Worm (Caenorhabditis elegans) whole organism, mixed stage, embryonic: ENCODE data around the gene M199.9.

Source experiments
- M03D4.4 ChIP-seq: sonication (generic microtip); optimal IDR thresholded peaks from 2 replicates; lab custom pipeline; 2017; ENCODE audit warnings: mild to moderate bottlenecking, missing genetic modification characterization, missing compliant biosample characterization
- bed-3 ChIP-seq: fragments of 200-800 bp; sonication (Bioruptor generic); optimal IDR thresholded peaks from 3 replicates; lab custom pipeline; 2018; ENCODE audit warnings: mild to moderate bottlenecking, missing genetic modification characterization, moderate library complexity, missing compliant biosample characterization
- ceh-83 ChIP-seq: fragments of 200-800 bp; sonication (Bioruptor generic); optimal IDR thresholded peaks from 2 replicates; lab custom pipeline; 2018; ENCODE audit warnings: mild to moderate bottlenecking, missing genetic modification characterization, missing compliant biosample characterization
- ces-1 ChIP-seq: fragments of 150-350 bp; optimal IDR thresholded peaks from 2 replicates; lab custom pipeline; 2014; ENCODE audit warnings: missing biosample characterization, missing genetic modification reagents, missing genetic modification characterization
- drap-1 ChIP-seq: fragments of 200-800 bp; sonication (Bioruptor generic); optimal IDR thresholded peaks from 3 replicates; lab custom pipeline; 2018; ENCODE audit warnings: mild to moderate bottlenecking, missing genetic modification characterization, missing compliant biosample characterization
- elt-1 ChIP-seq: sonication (generic microtip); optimal IDR thresholded peaks from 2 replicates; lab custom pipeline; 2017; ENCODE audit warnings: missing genetic modification characterization, mild to moderate bottlenecking, missing compliant biosample characterization, antibody characterized with exemption, moderate library complexity, borderline replicate concordance; ENCODE audit not compliant: insufficient read depth
- elt-3 ChIP-seq: fragments of 150-350 bp; optimal IDR thresholded peaks from 2 replicates; lab custom pipeline; 2014; ENCODE audit warnings: missing biosample characterization, missing genetic modification characterization
- ham-2 ChIP-seq: fragments of 200-800 bp; sonication (Bioruptor generic); optimal IDR thresholded peaks from 2 replicates; lab custom pipeline; 2018; ENCODE audit warnings: mild to moderate bottlenecking, missing genetic modification characterization, missing compliant biosample characterization
- hlh-1 ChIP-seq: fragments of 150-350 bp; optimal IDR thresholded peaks from 2 replicates; lab custom pipeline; 2014; ENCODE audit warnings: missing biosample characterization, missing genetic modification reagents, missing genetic modification characterization
- lin-13 ChIP-seq: fragments of 150-350 bp; optimal IDR thresholded peaks from 2 replicates; lab custom pipeline; 2014; ENCODE audit warnings: missing biosample characterization, missing genetic modification characterization
- lin-32 ChIP-seq: fragments of 200-800 bp; sonication (Bioruptor generic); optimal IDR thresholded peaks from 2 replicates; lab custom pipeline; 2018; ENCODE audit warnings: mild to moderate bottlenecking, missing genetic modification characterization, missing compliant biosample characterization
- lsy-2 ChIP-seq: fragments of 150-350 bp; optimal IDR thresholded peaks from 2 replicates; lab custom pipeline; 2014; ENCODE audit warnings: missing biosample characterization, missing genetic modification characterization
- mab-5 ChIP-seq: fragments of 150-350 bp; optimal IDR thresholded peaks from 2 replicates; lab custom pipeline; 2014; ENCODE audit warnings: missing biosample characterization, missing genetic modification characterization
- mls-2 ChIP-seq: sonication (generic microtip); optimal IDR thresholded peaks from 2 replicates; lab custom pipeline; 2016; ENCODE audit warnings: mild to moderate bottlenecking, missing genetic modification characterization, moderate library complexity, missing compliant biosample characterization
- nhr-12 ChIP-seq: fragments of 150-350 bp; optimal IDR thresholded peaks from 2 replicates; lab custom pipeline; 2014; ENCODE audit warnings: missing biosample characterization, missing genetic modification characterization
- nhr-2 ChIP-seq: fragments of 150-350 bp; optimal IDR thresholded peaks from 2 replicates; lab custom pipeline; 2014; ENCODE audit warnings: missing biosample characterization, missing genetic modification characterization
- nhr-237 ChIP-seq: fragments of 150-350 bp; optimal IDR thresholded peaks from 2 replicates; lab custom pipeline; 2014; ENCODE audit warnings: missing biosample characterization, missing genetic modification characterization
- nhr-28 ChIP-seq: fragments of 150-350 bp; optimal IDR thresholded peaks from 2 replicates; lab custom pipeline; 2014; ENCODE audit warnings: missing biosample characterization, missing genetic modification characterization
- nhr-76 ChIP-seq: sonication (generic microtip); optimal IDR thresholded peaks from 2 replicates; lab custom pipeline; 2017; ENCODE audit warnings: missing biosample characterization, missing genetic modification characterization
- pha-4 ChIP-seq: fragments of 150-350 bp; optimal IDR thresholded peaks from 2 replicates; lab custom pipeline; 2018; ENCODE audit warnings: missing biosample characterization, missing genetic modification reagents, missing genetic modification characterization
- sem-2 ChIP-seq: fragments of 200-800 bp; sonication (Bioruptor generic); optimal IDR thresholded peaks from 2 replicates; lab custom pipeline; 2018; ENCODE audit warnings: mild to moderate bottlenecking, missing genetic modification characterization, missing compliant biosample characterization
- sptf-1 ChIP-seq: sonication (generic microtip); optimal IDR thresholded peaks from 2 replicates; lab custom pipeline; 2017; ENCODE audit warnings: mild to moderate bottlenecking, missing genetic modification characterization, moderate library complexity, missing compliant biosample characterization
- tbx-8 ChIP-seq: fragments of 200-800 bp; sonication (Bioruptor generic); optimal IDR thresholded peaks from 2 replicates; lab custom pipeline; 2018; ENCODE audit warnings: mild to moderate bottlenecking, missing genetic modification characterization, moderate library complexity, missing compliant biosample characterization
- unc-120 ChIP-seq: sonication (generic microtip); optimal IDR thresholded peaks from 2 replicates; lab custom pipeline; 2017; ENCODE audit warnings: missing genetic modification characterization, missing compliant biosample characterization; ENCODE audit not compliant: poor library complexity, severe bottlenecking
- unc-39 ChIP-seq: fragments of 150-350 bp; optimal IDR thresholded peaks from 2 replicates; lab custom pipeline; 2014; ENCODE audit warnings: missing biosample characterization, missing genetic modification characterization
- unc-62 ChIP-seq: fragments of 150-350 bp; optimal IDR thresholded peaks from 2 replicates; lab custom pipeline; 2014; ENCODE audit warnings: missing biosample characterization, missing genetic modification reagents, missing genetic modification characterization
- ztf-11 ChIP-seq: fragments of 150-350 bp; optimal IDR thresholded peaks from 2 replicates; lab custom pipeline; 2014; ENCODE audit warnings: missing biosample characterization, missing genetic modification characterization

The M199.9 gene

DNA sequence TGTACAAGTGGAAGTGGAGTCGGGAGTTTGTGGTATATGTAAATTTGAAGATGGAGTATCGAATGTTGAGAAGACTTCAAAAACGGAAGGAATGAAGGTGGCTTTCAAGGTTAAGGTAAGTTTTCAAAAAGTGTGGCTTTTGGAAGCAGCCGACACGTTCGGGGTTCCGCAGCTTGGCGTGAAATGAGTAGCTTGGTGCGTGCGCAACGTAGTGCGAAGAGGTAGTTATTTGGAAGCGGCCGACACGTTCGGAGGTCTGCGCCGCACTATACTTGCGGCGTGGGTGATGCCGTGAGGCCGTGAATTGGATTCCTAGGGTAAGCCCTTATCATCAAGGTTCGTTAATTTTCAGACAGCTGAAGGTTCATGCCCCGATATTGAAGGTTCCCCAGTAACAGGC is 6.9 kb downstream of the M199.9 start, which contains the start of gene clec-189:
Gene clec-189, plus strand, starts transcription at position 92 of the 400 bp plus-strand sequence.
- TF ChIP-seq lsy-2 (tag; lab: Kevin White, UChicago) (no peak), unc-62 (GFP tag; lab: Kevin White, UChicago) (no peak), lin-13 (tag; lab: Kevin White, UChicago) (no peak), nhr-2 (tag; lab: Kevin White, UChicago) (no peak), elt-3 (no peak), nhr-12 (tag; lab: Kevin White, UChicago) (no peak), unc-120 (no peak), ces-1 (GFP tag; lab: Kevin White, UChicago) (no peak), M03D4.4 (tag; lab: Kevin White, UChicago) (no peak), sptf-1 (tag; lab: Kevin White, UChicago) (no peak)
- TF ChIP-seq, all 35 proteins: peak for 0

DNA sequence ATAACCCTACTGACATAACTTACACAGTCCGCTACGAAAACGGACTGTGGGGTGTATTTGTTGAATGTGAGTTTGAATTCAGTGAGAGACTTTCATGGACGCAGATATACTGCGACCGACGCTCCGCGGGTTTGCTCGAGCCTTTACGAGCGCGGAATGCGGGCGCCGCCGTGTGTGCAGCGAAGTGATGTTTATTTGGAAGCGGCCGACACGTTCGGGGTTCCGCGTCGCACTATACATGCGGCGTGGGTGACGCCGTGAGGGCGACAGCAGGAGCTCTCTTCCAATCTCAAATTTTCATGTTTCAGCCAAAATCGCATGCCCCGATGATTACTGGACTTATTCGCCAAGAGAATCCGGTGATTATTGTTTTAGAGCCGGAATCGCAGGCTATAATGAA is 8.4 kb downstream of the M199.9 start:
- TF ChIP-seq nhr-76 (tag; lab: Kevin White, UChicago), result no peak
- no peak for TF ChIP-seq tbx-8 (GFP tag; lab: Kevin White, UChicago)
- no peak for TF ChIP-seq hlh-1 (tag; lab: Kevin White, UChicago)
- no peak for TF ChIP-seq elt-1 (tag; lab: Kevin White, UChicago)
- TF ChIP-seq ceh-83 (GFP tag; lab: Kevin White, UChicago), result no peak
- TF ChIP-seq sptf-1 (tag; lab: Kevin White, UChicago), result no peak
- TF ChIP-seq ham-2 (GFP tag; lab: Kevin White, UChicago), result no peak
- TF ChIP-seq nhr-237 (tag; lab: Kevin White, UChicago), result no peak

DNA sequence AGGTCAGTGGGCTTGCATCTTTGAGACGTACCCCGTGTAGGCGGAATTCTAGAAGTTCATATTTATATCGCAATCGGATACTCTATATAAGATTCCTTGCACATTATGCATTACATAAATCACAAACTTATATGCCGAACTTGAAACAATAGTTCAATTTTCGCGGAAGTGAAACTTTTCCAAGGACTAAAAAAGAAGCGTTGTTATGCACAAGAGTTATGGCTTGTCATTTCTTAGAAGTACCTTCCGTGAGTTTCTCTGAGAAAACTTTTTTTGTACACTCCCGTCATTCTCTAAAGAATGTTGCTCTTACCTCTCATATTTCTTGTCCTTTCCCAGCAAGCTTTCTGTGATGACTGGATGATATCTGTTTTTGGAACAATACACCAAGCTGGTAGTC is 9.2 kb downstream of the M199.9 start, which contains the start of gene M199.136:
Gene M199.136, plus strand, starts transcription at position 301 of the 400 bp plus-strand sequence.
- TF ChIP-seq nhr-12 (tag; lab: Kevin White, UChicago) (no peak), nhr-76 (tag; lab: Kevin White, UChicago) (no peak), drap-1 (GFP tag; lab: Kevin White, UChicago) (no peak), pha-4 (no peak), ztf-11 (tag; lab: Kevin White, UChicago) (no peak), ham-2 (GFP tag; lab: Kevin White, UChicago) (no peak), bed-3 (GFP tag; lab: Kevin White, UChicago) (no peak), nhr-237 (tag; lab: Kevin White, UChicago) (no peak), sptf-1 (tag; lab: Kevin White, UChicago) (no peak), ceh-83 (GFP tag; lab: Kevin White, UChicago) (no peak), unc-62 (GFP tag; lab: Kevin White, UChicago) (no peak), mab-5 (tag; lab: Kevin White, UChicago) (no peak), lin-32 (GFP tag; lab: Kevin White, UChicago) (no peak), unc-39 (tag; lab: Kevin White, UChicago) (no peak), hlh-1 (tag; lab: Kevin White, UChicago) (no peak), ces-1 (GFP tag; lab: Kevin White, UChicago) (no peak)

DNA sequence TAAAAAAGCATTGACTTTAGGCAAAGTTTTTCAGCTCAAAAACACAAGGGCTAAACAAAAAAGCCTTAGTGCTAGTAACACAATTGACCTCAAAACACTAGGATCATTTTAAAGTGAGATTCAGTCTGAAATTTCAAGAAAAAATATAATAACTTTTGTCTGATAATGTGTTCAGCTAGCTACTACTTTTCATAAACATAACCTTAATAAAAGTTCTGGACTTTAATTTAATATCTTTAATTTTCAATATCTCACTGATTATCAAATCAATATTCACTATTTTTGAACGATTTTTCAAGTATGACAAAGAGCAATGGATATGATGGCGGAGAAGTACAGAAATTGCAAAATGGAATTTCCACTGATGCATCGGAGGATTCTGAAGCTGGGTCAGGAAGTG is 13.3 kb downstream of the M199.9 start, which contains the start of gene M199.135:
Gene M199.135, plus strand, starts transcription at position 301 of the 400 bp plus-strand sequence.
- no peak for TF ChIP-seq nhr-76 (tag; lab: Kevin White, UChicago)
- TF ChIP-seq sem-2, result no peak
- no peak for TF ChIP-seq nhr-28 (tag; lab: Kevin White, UChicago)
- TF ChIP-seq ceh-83 (GFP tag; lab: Kevin White, UChicago), result no peak
- TF ChIP-seq unc-120, result no peak

DNA sequence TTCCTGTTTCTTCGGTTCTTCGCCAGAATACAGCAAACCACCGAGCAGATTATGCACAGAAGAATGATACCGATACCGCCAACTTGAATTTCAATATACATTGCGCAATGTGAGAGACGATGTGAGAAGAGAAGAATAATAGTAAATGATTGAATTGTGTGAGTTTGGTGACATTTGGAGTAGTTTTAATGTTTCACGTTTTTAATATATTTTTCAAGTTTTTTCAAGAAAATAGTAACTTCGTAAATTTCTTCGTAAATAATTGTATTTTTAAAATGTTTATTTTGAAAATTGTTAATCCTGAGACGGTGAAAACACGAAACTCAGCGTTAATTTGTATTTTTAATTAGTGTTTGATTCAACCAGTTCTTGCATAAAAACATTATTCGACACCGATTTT is 14.5 kb downstream of the M199.9 start, which contains the start of gene M199.134:
Gene M199.134, minus strand, starts transcription at position 101 of the 400 bp plus-strand sequence.
- TF ChIP-seq unc-39 (tag; lab: Kevin White, UChicago), result no peak
- TF ChIP-seq nhr-76 (tag; lab: Kevin White, UChicago), result no peak
- TF ChIP-seq mab-5 (tag; lab: Kevin White, UChicago), result no peak

DNA sequence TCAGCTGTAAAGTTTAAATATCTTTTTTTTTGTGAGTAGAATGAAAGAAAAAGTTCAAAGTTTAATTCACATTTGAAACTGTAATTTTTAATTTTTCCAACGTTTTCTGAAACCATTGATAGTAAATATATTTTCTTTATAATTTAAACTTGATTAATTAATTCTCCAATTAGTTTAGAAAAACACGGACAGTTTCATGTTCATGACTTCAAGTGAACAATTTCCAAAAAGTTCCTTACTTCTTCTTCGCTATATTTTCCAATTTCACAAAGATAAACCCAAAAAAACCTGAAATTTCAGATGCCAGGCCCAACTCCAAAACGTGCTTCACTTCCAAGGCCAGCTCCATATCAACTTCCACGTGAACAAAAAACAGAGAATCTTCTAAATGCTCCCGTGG is 19.2 kb downstream of the M199.9 start, which contains the start of gene M199.2:
Gene M199.2, plus strand, starts transcription at position 301 of the 400 bp plus-strand sequence.
- TF ChIP-seq mab-5 (tag; lab: Kevin White, UChicago), result no peak
- no peak for TF ChIP-seq ham-2 (GFP tag; lab: Kevin White, UChicago)
- TF ChIP-seq sptf-1 (tag; lab: Kevin White, UChicago), result no peak
- no peak for TF ChIP-seq nhr-12 (tag; lab: Kevin White, UChicago)
- TF ChIP-seq tbx-8 (GFP tag; lab: Kevin White, UChicago), result no peak
- TF ChIP-seq mls-2 (tag; lab: Kevin White, UChicago), result no peak
